Fruit fly (Drosophila melanogaster) whole organism, embryonic: Measurements from ENCODE around the gene CG10970.

ENCODE experiments used
- Bdp1 ChIP-seq: fragments of 200-800 bp; sonication (Bioruptor generic); optimal IDR thresholded peaks from 3 replicates; lab custom pipeline; 2016; ENCODE audit warnings: missing biosample characterization, missing genetic modification characterization
- CG11695 ChIP-seq: fragments of 200-800 bp; sonication (Bioruptor generic); IDR thresholded peaks from 3 replicates; pipeline ENCODE4 v1.3.6; 2022; ENCODE audit warnings: missing biosample characterization, missing genetic modification characterization
- CG13287 ChIP-seq: fragments of 200-800 bp; sonication (Bioruptor generic); IDR thresholded peaks from 2 replicates; pipeline ENCODE4 v1.3.6; 2022; ENCODE audit warnings: missing biosample characterization, missing genetic modification characterization; ENCODE audit not compliant: partially characterized antibody
- CG1603 ChIP-seq: fragments of 200-800 bp; sonication (Bioruptor generic); optimal IDR thresholded peaks from 2 replicates; lab custom pipeline; 2019; ENCODE audit warnings: missing biosample characterization, mild to moderate bottlenecking, missing genetic modification characterization, moderate library complexity
- CG18011 ChIP-seq: fragments of 200-800 bp; sonication (Bioruptor generic); optimal IDR thresholded peaks from 2 replicates; lab custom pipeline; 2017; ENCODE audit warnings: missing biosample characterization, missing genetic modification characterization, mild to moderate bottlenecking, moderate library complexity, missing genotype
- CG2116 ChIP-seq: fragments of 200-800 bp; sonication (Bioruptor generic); optimal IDR thresholded peaks from 3 replicates; lab custom pipeline; 2018; ENCODE audit warnings: missing biosample characterization, mild to moderate bottlenecking, missing genetic modification characterization
- CG2199 ChIP-seq: fragments of 200-800 bp; sonication (Bioruptor generic); IDR thresholded peaks from 3 replicates; pipeline ENCODE4 v1.3.6; 2022; ENCODE audit warnings: missing biosample characterization, missing genetic modification characterization
- CG32772 ChIP-seq: fragments of 200-800 bp; sonication (Bioruptor generic); IDR thresholded peaks from 2 replicates; pipeline ENCODE4 v1.3.6; 2022; ENCODE audit warnings: missing biosample characterization, missing genetic modification characterization
- CG34224 ChIP-seq: fragments of 200-800 bp; sonication (Bioruptor generic); IDR thresholded peaks from 3 replicates; pipeline ENCODE4 v1.3.6; 2022; ENCODE audit warnings: missing biosample characterization, missing genetic modification characterization; ENCODE audit not compliant: partially characterized antibody
- CG4730 ChIP-seq: fragments of 200-800 bp; sonication (Bioruptor generic); IDR thresholded peaks from 2 replicates; pipeline ENCODE4 v1.3.6; 2022; ENCODE audit warnings: missing biosample characterization, missing genetic modification characterization
- CG4854 ChIP-seq: fragments of 200-800 bp; sonication (Bioruptor generic); optimal IDR thresholded peaks from 2 replicates; lab custom pipeline; 2016; ENCODE audit warnings: missing biosample characterization, missing genetic modification characterization, inconsistent platforms
- CG6175 ChIP-seq: fragments of 200-800 bp; sonication (Bioruptor generic); IDR thresholded peaks from 3 replicates; pipeline ENCODE4 v1.3.6; 2022; ENCODE audit warnings: missing biosample characterization, missing genetic modification characterization
- CG6791 ChIP-seq: fragments of 200-800 bp; sonication (Bioruptor generic); IDR thresholded peaks from 3 replicates; pipeline ENCODE4 v1.3.6; 2022; ENCODE audit warnings: missing biosample characterization, missing genetic modification characterization; ENCODE audit not compliant: partially characterized antibody
- Dad ChIP-seq: fragments of 200-800 bp; sonication (Bioruptor generic); optimal IDR thresholded peaks from 3 replicates; lab custom pipeline; 2016; ENCODE audit warnings: missing biosample characterization, missing genetic modification characterization
- Dbx ChIP-seq: fragments of 200-800 bp; sonication (Bioruptor generic); IDR thresholded peaks from 3 replicates; pipeline ENCODE4 v1.3.6; 2022; ENCODE audit warnings: missing biosample characterization, missing genetic modification characterization
- Deaf1 ChIP-seq: fragments of 200-800 bp; optimal IDR thresholded peaks from 3 replicates; lab custom pipeline; 2019; ENCODE audit warnings: missing biosample characterization, mild to moderate bottlenecking, missing genetic modification characterization, moderate library complexity
- Doc3 ChIP-seq: fragments of 200-800 bp; sonication (Bioruptor generic); IDR thresholded peaks from 3 replicates; pipeline ENCODE4 v1.3.6; 2022; ENCODE audit warnings: missing biosample characterization, missing genetic modification characterization; ENCODE audit not compliant: partially characterized antibody
- Drgx ChIP-seq: fragments of 200-800 bp; sonication (Bioruptor generic); IDR thresholded peaks from 2 replicates; pipeline ENCODE4 v1.3.6; 2022; ENCODE audit warnings: missing biosample characterization, missing genetic modification characterization
- H15 ChIP-seq: fragments of 200-800 bp; sonication (Bioruptor generic); IDR thresholded peaks from 3 replicates; pipeline ENCODE4 v1.3.6; 2022; ENCODE audit warnings: missing biosample characterization, missing genetic modification characterization
- Jarid2 ChIP-seq: fragments of 200-800 bp; sonication (Bioruptor generic); optimal IDR thresholded peaks from 3 replicates; lab custom pipeline; 2017; ENCODE audit warnings: mild to moderate bottlenecking, missing biosample characterization, missing genetic modification reagents, missing genetic modification characterization
- Lhr ChIP-seq: fragments of 200-800 bp; sonication (Bioruptor generic); optimal IDR thresholded peaks from 3 replicates; lab custom pipeline; 2017; ENCODE audit warnings: mild to moderate bottlenecking, missing biosample characterization, missing genetic modification reagents, missing genetic modification characterization
- Max ChIP-seq: fragments of 200-800 bp; sonication (Bioruptor generic); optimal IDR thresholded peaks from 2 replicates; lab custom pipeline; 2016; ENCODE audit warnings: missing biosample characterization, mild to moderate bottlenecking, missing genetic modification characterization
- PHDP ChIP-seq: fragments of 200-800 bp; sonication (Bioruptor generic); optimal IDR thresholded peaks from 3 replicates; lab custom pipeline; 2018; ENCODE audit warnings: missing biosample characterization, mild to moderate bottlenecking, missing genetic modification characterization, moderate library complexity
- Ravus ChIP-seq: fragments of 200-800 bp; sonication (Bioruptor generic); IDR thresholded peaks from 2 replicates; pipeline ENCODE4 v1.3.6; 2022; ENCODE audit warnings: missing biosample characterization, missing genetic modification characterization
- Trl ChIP-seq, 3 experiments: fragments of >200 bp in 2 of 3; fragments of 200-800 bp in 1 of 3; sonication (Bioruptor generic) in 1 of 3; optimal IDR thresholded peaks; 2 replicates in 1 of 3; 3 replicates in 2 of 3; lab custom pipeline; 2016 to 2017; ENCODE audit warnings: missing biosample characterization in 1 of 3, missing genetic modification characterization in 1 of 3
- abd-A ChIP-seq: fragments of 200-800 bp; sonication (Bioruptor generic); optimal IDR thresholded peaks from 3 replicates; lab custom pipeline; 2019; ENCODE audit warnings: missing biosample characterization, mild to moderate bottlenecking, missing genetic modification characterization, moderate library complexity
- cg ChIP-seq: fragments of 200-800 bp; sonication (Bioruptor generic); optimal IDR thresholded peaks from 3 replicates; lab custom pipeline; 2019; ENCODE audit warnings: missing biosample characterization, mild to moderate bottlenecking, missing genetic modification characterization, moderate library complexity
- crc ChIP-seq: fragments of 200-800 bp; sonication (Bioruptor generic); optimal IDR thresholded peaks from 2 replicates; lab custom pipeline; 2016; ENCODE audit warnings: missing biosample characterization, missing genetic modification characterization
- dan ChIP-seq: fragments of 200-800 bp; sonication (Bioruptor generic); IDR thresholded peaks from 2 replicates; pipeline ENCODE4 v1.3.6; 2022; ENCODE audit warnings: missing biosample characterization, missing genetic modification characterization
- dm ChIP-seq: fragments of 200-800 bp; sonication (Bioruptor generic); optimal IDR thresholded peaks from 3 replicates; lab custom pipeline; 2016; ENCODE audit warnings: missing biosample characterization, missing genetic modification characterization
- gem ChIP-seq: fragments of 200-800 bp; sonication (Bioruptor generic); optimal IDR thresholded peaks from 2 replicates; lab custom pipeline; 2019; ENCODE audit warnings: missing biosample characterization, mild to moderate bottlenecking, missing genetic modification characterization, moderate library complexity
- ham ChIP-seq: fragments of 200-800 bp; sonication (Bioruptor generic); IDR thresholded peaks from 2 replicates; pipeline ENCODE4 v1.3.6; 2022; ENCODE audit warnings: missing biosample characterization, missing genetic modification characterization
- ken ChIP-seq: fragments of 200-800 bp; sonication (Bioruptor generic); IDR thresholded peaks from 3 replicates; pipeline ENCODE4 v1.3.6; 2022; ENCODE audit warnings: missing biosample characterization, missing genetic modification characterization
- lilli ChIP-seq: fragments of 200-800 bp; sonication (Bioruptor generic); optimal IDR thresholded peaks from 3 replicates; lab custom pipeline; 2016; ENCODE audit warnings: missing biosample characterization, missing genetic modification characterization
- nau ChIP-seq: fragments of 200-800 bp; sonication (Bioruptor generic); optimal IDR thresholded peaks from 3 replicates; lab custom pipeline; 2017; ENCODE audit warnings: missing biosample characterization, mild to moderate bottlenecking, missing genetic modification characterization, missing genetic modification reagents
- nom ChIP-seq: fragments of 200-800 bp; sonication (Bioruptor generic); optimal IDR thresholded peaks from 2 replicates; lab custom pipeline; 2017; ENCODE audit warnings: missing biosample characterization, missing genetic modification characterization, mild to moderate bottlenecking, moderate library complexity, missing genetic modification reagents
- otp ChIP-seq: fragments of 200-800 bp; sonication (Bioruptor generic); IDR thresholded peaks from 3 replicates; pipeline ENCODE4, ENCODE4 v1.3.6; 2022; ENCODE audit warnings: missing biosample characterization, missing genetic modification characterization
- p53 ChIP-seq: fragments of 200-800 bp; sonication (Bioruptor generic); optimal IDR thresholded peaks from 2 replicates; lab custom pipeline; 2016; ENCODE audit warnings: missing biosample characterization, missing genetic modification characterization
- pum ChIP-seq: fragments of 200-800 bp; sonication (Bioruptor generic); optimal IDR thresholded peaks from 2 replicates; lab custom pipeline; 2016; ENCODE audit warnings: missing biosample characterization, missing genetic modification characterization
- ro ChIP-seq: fragments of 200-800 bp; sonication (Bioruptor generic); IDR thresholded peaks from 2 replicates; pipeline ENCODE4 v1.3.6; 2022; ENCODE audit warnings: missing biosample characterization, missing genetic modification characterization
- slou ChIP-seq: fragments of 200-800 bp; sonication (Bioruptor generic); optimal IDR thresholded peaks from 3 replicates; lab custom pipeline; 2016; ENCODE audit warnings: missing biosample characterization, missing genetic modification characterization
- sqz ChIP-seq: fragments of 200-800 bp; sonication (Bioruptor generic); optimal IDR thresholded peaks from 3 replicates; lab custom pipeline; 2018; ENCODE audit warnings: missing biosample characterization, mild to moderate bottlenecking, missing genetic modification characterization
- tup ChIP-seq: fragments of 200-800 bp; sonication (Bioruptor generic); optimal IDR thresholded peaks from 2 replicates; lab custom pipeline; 2016; ENCODE audit warnings: missing biosample characterization, mild to moderate bottlenecking, missing genetic modification characterization, moderate library complexity
- wdn ChIP-seq: fragments of 200-800 bp; sonication (Bioruptor generic); IDR thresholded peaks from 2 replicates; pipeline ENCODE4 v1.3.6; 2022; ENCODE audit warnings: missing biosample characterization, missing genetic modification characterization
- zfh1 ChIP-seq: fragments of 200-800 bp; sonication (Bioruptor generic); IDR thresholded peaks from 3 replicates; pipeline ENCODE4 v1.3.6; 2022; ENCODE audit warnings: missing biosample characterization, missing genetic modification characterization

The CG10970 gene

dm6 chrX:9040855-9041254 is 30.4 kb downstream of the CG10970 start (continued):
- TF ChIP-seq CG6791 (GFP tag; lab: Robert Waterston, UW): 0 out of 3 replicates have a peak, but pooled peaks have one; percentile 9
- TF ChIP-seq tup (GFP tag; lab: Kevin White, UChicago): no peak
- peak; percentile 28 for TF ChIP-seq Lhr (GFP tag; lab: Kevin White, UChicago)
- TF ChIP-seq gem (tag; lab: Kevin White, UChicago): no peak
- TF ChIP-seq CG1603 (tag; lab: Kevin White, UChicago): peak; percentile 40
- no peak for TF ChIP-seq CG4730 (GFP tag; lab: Robert Waterston, UW)
- TF ChIP-seq pum: no peak
- TF ChIP-seq CG2116 (GFP tag; lab: Kevin White, UChicago): peak; percentile 6
- TF ChIP-seq slou (GFP tag; lab: Kevin White, UChicago): no peak

- no peak for TF ChIP-seq CG18011 (GFP tag; lab: Kevin White, UChicago)
- TF ChIP-seq Drgx (GFP tag; lab: Robert Waterston, UW): peak; percentile 30; the same call in 1 of the 2 replicates
Measured at dm6 chrX:9038778-9039177, 32.4 kb downstream of the CG10970 start.

DNA sequence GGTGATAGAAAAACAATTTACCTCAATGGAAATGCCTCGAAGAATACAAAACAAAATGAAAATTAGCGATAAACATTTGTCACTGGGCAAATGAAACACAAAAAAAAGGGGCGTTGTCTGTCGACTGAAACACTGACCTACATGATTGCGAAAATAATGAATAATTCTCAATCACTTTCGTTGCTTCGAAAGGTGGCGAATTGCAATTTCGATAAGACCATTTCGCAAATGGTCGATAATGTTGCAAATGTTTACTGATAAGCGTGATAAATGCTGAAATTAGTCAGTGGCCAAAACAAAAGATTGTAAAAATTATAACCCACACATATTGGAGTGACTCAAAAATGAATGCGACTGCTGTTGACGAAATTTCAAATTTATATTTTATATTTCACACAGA is 35.1 kb downstream of the CG10970 start:
- TF ChIP-seq wdn (GFP tag; lab: Robert Waterston, UW): no peak
- TF ChIP-seq Dad (GFP tag; lab: Kevin White, UChicago): no peak
- no peak for TF ChIP-seq PHDP (tag; lab: Kevin White, UChicago)
- TF ChIP-seq ham (GFP tag; lab: Robert Waterston, UW): no peak
- no peak for TF ChIP-seq CG6175
- TF ChIP-seq dm (GFP tag; lab: Kevin White, UChicago): no peak
- no peak for TF ChIP-seq Ravus (GFP tag; lab: Robert Waterston, UW)
- TF ChIP-seq dan: no peak

DNA sequence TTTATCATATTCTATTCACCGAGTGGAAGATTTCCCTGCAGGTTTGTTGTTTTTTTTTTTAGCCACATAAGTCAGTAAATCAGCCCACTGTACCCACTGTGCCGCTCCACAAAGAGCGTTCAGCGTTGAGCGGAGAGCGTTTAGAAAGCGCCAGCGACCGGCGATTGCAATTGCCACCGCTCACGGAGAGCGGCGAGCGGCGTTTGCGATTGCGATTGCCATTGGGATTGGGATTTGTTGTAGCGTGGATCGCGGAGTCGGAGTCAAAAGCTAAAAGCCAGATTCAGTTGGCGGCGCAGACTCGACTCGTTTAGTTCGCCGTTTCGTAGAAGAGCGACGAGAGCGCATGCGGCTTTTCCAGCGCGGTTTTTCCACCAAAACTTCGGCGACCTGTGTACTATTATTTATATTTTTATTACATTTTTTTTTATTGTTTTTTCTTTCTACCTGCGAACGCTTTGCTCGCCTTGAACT is 41.3 kb downstream of the CG10970 start, which contains the start of gene Nost:
Gene Nost, plus strand, starts transcription at position 306 of the 474 bp plus-strand sequence.
- TF ChIP-seq ro (no peak), otp (GFP tag; lab: Robert Waterston, UW) (no peak), p53 (no peak), Trl (optimal IDR thresholded peaks at IDR 0.05; lab: Kevin White, UChicago) (peak; percentile 58 to 64), Trl (GFP tag; optimal IDR thresholded peaks at IDR 0.05; lab: Kevin White, UChicago) (no peak), crc (GFP tag; lab: Kevin White, UChicago) (no peak), CG13287 (GFP tag; lab: Robert Waterston, UW) (peak; percentile 27; the same call in 1 of the 2 replicates), lilli (GFP tag; lab: Kevin White, UChicago) (no peak), zfh1 (GFP tag; lab: Robert Waterston, UW) (0 out of 3 replicates have a peak, but pooled peaks have one; percentile 22), Dbx (GFP tag; lab: Robert Waterston, UW) (no peak), CG2199 (GFP tag; lab: Robert Waterston, UW) (no peak), nau (GFP tag; lab: Kevin White, UChicago) (no peak), CG6175 (no peak), sqz (GFP tag; lab: Kevin White, UChicago) (peak; percentile 67), ken (GFP tag; lab: Robert Waterston, UW) (no peak), nom (GFP tag; lab: Kevin White, UChicago) (peak; percentile 9), CG11695 (0 out of 3 replicates have a peak, but pooled peaks have one; percentile 10), Bdp1 (GFP tag; lab: Kevin White, UChicago) (no peak), Doc3 (GFP tag; lab: Robert Waterston, UW) (peak; percentile 26; the same call in 1 of the 3 replicates), cg (GFP tag; lab: Kevin White, UChicago) (no peak), CG34224 (GFP tag; lab: Robert Waterston, UW) (peak; percentile 37; the same call in 2 of the 3 replicates), CG4854 (no peak), abd-A (no peak), Max (GFP tag; lab: Kevin White, UChicago) (no peak), H15 (no peak), Deaf1 (tag; lab: Kevin White, UChicago) (peak; percentile 9), CG32772 (GFP tag; lab: Robert Waterston, UW) (no peak), Jarid2 (peak; percentile 77)
